Fruit fly (Drosophila melanogaster): ENCODE data around the gene Rbcn-3A.

Rbcn-3A gene

dm6 chrX:6278879-6279628 lies 23.8 kb upstream of the Rbcn-3A start (continued):
- peak; percentile 34; the same call in 1 of the 2 replicates for TF ChIP-seq unc-4 (GFP tag; IDR thresholded peaks at IDR 0.05; ENCODE audit: partially characterized antibody)
- TF ChIP-seq NC2α (GFP tag; optimal IDR thresholded peaks at IDR 0.05): peak; percentile 63
- no peak for TF ChIP-seq CG6654 (GFP tag; optimal IDR thresholded peaks at IDR 0.05)
- peak; percentile 55 for TF ChIP-seq sqz (GFP tag; optimal IDR thresholded peaks at IDR 0.05)
- no peak for TF ChIP-seq pum (GFP tag; optimal IDR thresholded peaks at IDR 0.05)
- TF ChIP-seq ATbp (GFP tag; optimal IDR thresholded peaks at IDR 0.05): no peak
- TF ChIP-seq Trl (optimal IDR thresholded peaks at IDR 0.05): peak; percentile 68 to 82
- peak; percentile 43 for TF ChIP-seq Trl (GFP tag; optimal IDR thresholded peaks at IDR 0.05)
- TF ChIP-seq Fer1 (GFP tag; optimal IDR thresholded peaks at IDR 0.05): peak; percentile 12
- TF ChIP-seq CG9727 (GFP tag; optimal IDR thresholded peaks at IDR 0.05): peak; percentile 46
- TF ChIP-seq CG6813 (GFP tag; optimal IDR thresholded peaks at IDR 0.05): no peak
- TF ChIP-seq eve (GFP tag; optimal IDR thresholded peaks at IDR 0.05): no peak
- TF ChIP-seq abd-A (tag; optimal IDR thresholded peaks at IDR 0.05): peak; percentile 43
- TF ChIP-seq CG13624 (GFP tag; optimal IDR thresholded peaks at IDR 0.05): peak; percentile 94
- TF ChIP-seq CG15601 (tag; optimal IDR thresholded peaks at IDR 0.05): peak; percentile 23
- no peak for TF ChIP-seq Atf3 (GFP tag; optimal IDR thresholded peaks at IDR 0.05)
- TF ChIP-seq HLH4C (GFP tag; IDR thresholded peaks at IDR 0.05; ENCODE audit: partially characterized antibody): 0 out of 3 replicates have a peak, but pooled peaks have one; percentile 43
- TF ChIP-seq sens (GFP tag): peak; percentile 87
- peak; percentile 46 for TF ChIP-seq CG11398 (GFP tag; optimal IDR thresholded peaks at IDR 0.05)
- no peak for TF ChIP-seq CG14441 (GFP tag; IDR thresholded peaks at IDR 0.05)
- TF ChIP-seq CG1024 (GFP tag; IDR thresholded peaks at IDR 0.05): peak; percentile 24; the same call in 1 of the 2 replicates
- no peak for TF ChIP-seq CG8290 (GFP tag; optimal IDR thresholded peaks at IDR 0.05)
- peak; percentile 34 to 47 for TF ChIP-seq CG8290 (tag; optimal IDR thresholded peaks at IDR 0.05)
- peak; percentile 58 for TF ChIP-seq CG10543 (GFP tag; optimal IDR thresholded peaks at IDR 0.05)
- peak; percentile 79 for TF ChIP-seq Jarid2 (GFP tag; optimal IDR thresholded peaks at IDR 0.05)
- peak; percentile 34 for TF ChIP-seq scrt (GFP tag; optimal IDR thresholded peaks at IDR 0.05)
- TF ChIP-seq CrebB (tag; optimal IDR thresholded peaks at IDR 0.05): no peak
- peak; percentile 7 for TF ChIP-seq kah (GFP tag; optimal IDR thresholded peaks at IDR 0.05)
- TF ChIP-seq insv (GFP tag; optimal IDR thresholded peaks at IDR 0.05): peak in 1 of 2 experiments; percentile 49
- TF ChIP-seq CG13775 (GFP tag; optimal IDR thresholded peaks at IDR 0.05): no peak
- peak; percentile 89 for TF ChIP-seq gsb-n (tag; optimal IDR thresholded peaks at IDR 0.05)
- 0 out of 3 replicates have a peak, but pooled peaks have one; percentile 12 for TF ChIP-seq CG34224 (GFP tag; IDR thresholded peaks at IDR 0.05; ENCODE audit: partially characterized antibody)
- TF ChIP-seq CG12659 (GFP tag; optimal IDR thresholded peaks at IDR 0.05): peak; percentile 58
- TF ChIP-seq Med (GFP tag): peak; percentile 79
- TF ChIP-seq CG42726 (GFP tag; IDR thresholded peaks at IDR 0.05; ENCODE audit: partially characterized antibody): peak; percentile 49
- peak; percentile 16 for TF ChIP-seq Nf-YC (tag; optimal IDR thresholded peaks at IDR 0.05)
- TF ChIP-seq CG4424 (GFP tag; optimal IDR thresholded peaks at IDR 0.05): peak; percentile 42
- no peak for TF ChIP-seq CG4707 (GFP tag; optimal IDR thresholded peaks at IDR 0.05)
- TF ChIP-seq Atf-2 (GFP tag; optimal IDR thresholded peaks at IDR 0.05): peak; percentile 33
- TF ChIP-seq caup (GFP tag; optimal IDR thresholded peaks at IDR 0.05; ENCODE audit: severe bottlenecking): peak; percentile 25
- TF ChIP-seq CG14860 (GFP tag; IDR thresholded peaks at IDR 0.05; ENCODE audit: partially characterized antibody): no peak
- 0 out of 2 replicates have a peak, but pooled peaks have one; percentile 22 for TF ChIP-seq sob (GFP tag; IDR thresholded peaks at IDR 0.05)
- no peak for TF ChIP-seq CG17186 (GFP tag; optimal IDR thresholded peaks at IDR 0.05)
- TF ChIP-seq bbx (GFP tag; IDR thresholded peaks at IDR 0.05; ENCODE audit: partially characterized antibody): peak; percentile 37; the same call in 1 of the 2 replicates
- peak; percentile 36 for TF ChIP-seq Side (GFP tag; optimal IDR thresholded peaks at IDR 0.05)
- TF ChIP-seq Hmx (GFP tag; optimal IDR thresholded peaks at IDR 0.05): no peak
- TF ChIP-seq CG11456 (GFP tag; IDR thresholded peaks at IDR 0.05): peak; percentile 45; the same call in 1 of the 3 replicates
- no peak for TF ChIP-seq CG17568 (GFP tag; optimal IDR thresholded peaks at IDR 0.05)
